Fruit fly (Drosophila melanogaster): ENCODE results near the gene pira.
A peak's percentile ranks its signal among the peaks of the same experiment; 100 is the strongest.

dm6 chrX:12745117-12745516 is 18.3 kb downstream of the pira start:
- no peak for TF ChIP-seq Dfd (GFP tag; optimal IDR thresholded peaks at IDR 0.05)
- TF ChIP-seq dmrt93B (GFP tag; optimal IDR thresholded peaks at IDR 0.05): no peak
- TF ChIP-seq h (GFP tag; optimal IDR thresholded peaks at IDR 0.05): no peak
- no peak for TF ChIP-seq CrebA (GFP tag; optimal IDR thresholded peaks at IDR 0.05; ENCODE audit: borderline replicate concordance)
- TF ChIP-seq Rel (GFP tag; optimal IDR thresholded peaks at IDR 0.05): no peak
- no peak for TF ChIP-seq Rel (tag; optimal IDR thresholded peaks at IDR 0.05)
- TF ChIP-seq lola (GFP tag; optimal IDR thresholded peaks at IDR 0.05): no peak
- no peak for TF ChIP-seq GATAd (GFP tag; optimal IDR thresholded peaks at IDR 0.05)
- no peak for TF ChIP-seq dsf (GFP tag; optimal IDR thresholded peaks at IDR 0.05; ENCODE audit: borderline replicate concordance)
- no peak for TF ChIP-seq ey (GFP tag; optimal IDR thresholded peaks at IDR 0.05)
- no peak for TF ChIP-seq usp (GFP tag; optimal IDR thresholded peaks at IDR 0.05)
- TF ChIP-seq OdsH (GFP tag; optimal IDR thresholded peaks at IDR 0.05): no peak
- peak; percentile 67 for TF ChIP-seq Dif (GFP tag; optimal IDR thresholded peaks at IDR 0.05; ENCODE audit: partially characterized antibody)
